Worm (Caenorhabditis elegans) whole organism, early embryonic: ENCODE results near the gene T05B4.9.

Experiments
- B0310.2 ChIP-seq: sonication (generic microtip); optimal IDR thresholded peaks from 2 replicates; lab custom pipeline; 2016; ENCODE audit warnings: mild to moderate bottlenecking, missing genetic modification characterization, missing compliant biosample characterization
- F13C5.2 ChIP-seq: sonication (generic microtip); optimal IDR thresholded peaks from 2 replicates; lab custom pipeline; 2017; ENCODE audit warnings: mild to moderate bottlenecking, missing genetic modification characterization, inconsistent platforms, missing compliant biosample characterization
- aly-1 ChIP-seq: sonication (generic microtip); optimal IDR thresholded peaks from 2 replicates; lab custom pipeline; 2016; ENCODE audit warnings: missing genetic modification characterization, missing compliant biosample characterization
- ama-1 ChIP-seq: fragments of 150-350 bp; optimal IDR thresholded peaks from 2 replicates; lab custom pipeline; 2014
- ceh-13 ChIP-seq: fragments of 200-800 bp; sonication (Bioruptor generic); optimal IDR thresholded peaks from 2 replicates; lab custom pipeline; 2018; ENCODE audit warnings: mild to moderate bottlenecking, missing genetic modification characterization, missing compliant biosample characterization
- ceh-36 ChIP-seq: sonication (generic microtip); optimal IDR thresholded peaks from 2 replicates; lab custom pipeline; 2016; ENCODE audit warnings: missing genetic modification characterization, inconsistent platforms, missing compliant biosample characterization
- ets-7 ChIP-seq: sonication (generic microtip); optimal IDR thresholded peaks from 2 replicates; lab custom pipeline; 2016; ENCODE audit warnings: missing genotype, missing genetic modification characterization, missing compliant biosample characterization
- flt-1 ChIP-seq: fragments of 200-800 bp; sonication (Bioruptor generic); IDR thresholded peaks from 2 replicates; pipeline ENCODE4 v1.3.6; 2022; ENCODE audit warnings: missing genetic modification characterization, missing compliant biosample characterization
- hmbx-1 ChIP-seq: sonication (generic microtip); optimal IDR thresholded peaks from 2 replicates; lab custom pipeline; 2016; ENCODE audit warnings: mild to moderate bottlenecking, missing genetic modification characterization, missing compliant biosample characterization
- hmg-4 ChIP-seq: fragments of 200-800 bp; sonication (Bioruptor generic); optimal IDR thresholded peaks from 2 replicates; lab custom pipeline; 2018; ENCODE audit warnings: mild to moderate bottlenecking, missing genetic modification characterization, missing compliant biosample characterization
- hnd-1 ChIP-seq: sonication (generic microtip); optimal IDR thresholded peaks from 2 replicates; lab custom pipeline; 2016; ENCODE audit warnings: missing genetic modification characterization, missing compliant biosample characterization
- pes-1 ChIP-seq: fragments of 200-800 bp; sonication (Bioruptor generic); IDR thresholded peaks from 2 replicates; pipeline ENCODE4 v1.3.6; 2022; ENCODE audit warnings: missing genetic modification reagents, missing genetic modification characterization, missing compliant biosample characterization
- scrt-1 ChIP-seq: fragments of 200-800 bp; sonication (Bioruptor generic); IDR thresholded peaks from 2 replicates; pipeline ENCODE4 v1.3.6; 2022; ENCODE audit warnings: missing genetic modification characterization, missing compliant biosample characterization
- sea-1 ChIP-seq: fragments of 200-800 bp; sonication (Bioruptor generic); conservative IDR thresholded peaks from 2 replicates; pipeline ENCODE4 v1.3.6; 2022; ENCODE audit warnings: missing genetic modification characterization, missing compliant biosample characterization
- tbx-11 ChIP-seq: fragments of 200-800 bp; sonication (Bioruptor generic); IDR thresholded peaks from 2 replicates; pipeline ENCODE4 v1.3.6; 2022; ENCODE audit warnings: missing genetic modification characterization, missing compliant biosample characterization
- tbx-37 ChIP-seq: fragments of 200-800 bp; sonication (Bioruptor generic); conservative IDR thresholded peaks from 2 replicates; pipeline ENCODE4 v1.3.6; 2022; ENCODE audit warnings: missing genetic modification reagents, missing genetic modification characterization, missing compliant biosample characterization
- tra-4 ChIP-seq: sonication (generic microtip); optimal IDR thresholded peaks from 2 replicates; lab custom pipeline; 2017; ENCODE audit warnings: missing genetic modification characterization, missing compliant biosample characterization

The T05B4.9 gene

DNA sequence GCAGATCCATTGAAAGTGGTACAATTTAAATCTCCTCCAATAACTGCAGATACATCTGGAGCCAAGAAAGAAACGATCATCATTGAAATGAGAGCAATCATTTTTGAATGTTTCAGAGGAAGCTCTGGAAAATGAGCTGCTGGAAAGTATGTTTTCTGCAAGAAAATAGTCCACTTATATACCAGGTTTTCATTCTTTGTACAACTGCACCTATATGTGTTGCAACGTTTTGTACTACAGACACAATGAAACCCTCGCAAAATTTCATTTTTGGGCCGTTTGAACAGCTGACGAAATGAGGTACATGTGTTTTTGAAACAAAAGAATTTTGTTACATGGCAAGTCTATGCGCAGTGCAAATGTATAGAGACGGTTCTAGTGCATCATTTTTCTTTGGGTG lies at the start of gene T05B4.9:
Gene T05B4.9, minus strand, starts transcription at position 101 of the 400 bp plus-strand sequence.
- TF ChIP-seq tra-4 (no peak), pes-1 (GFP tag; lab: Robert Waterston, UW) (no peak), tbx-11 (GFP tag; lab: Robert Waterston, UW) (no peak), F13C5.2 (tag; lab: Kevin White, UChicago) (no peak)

DNA sequence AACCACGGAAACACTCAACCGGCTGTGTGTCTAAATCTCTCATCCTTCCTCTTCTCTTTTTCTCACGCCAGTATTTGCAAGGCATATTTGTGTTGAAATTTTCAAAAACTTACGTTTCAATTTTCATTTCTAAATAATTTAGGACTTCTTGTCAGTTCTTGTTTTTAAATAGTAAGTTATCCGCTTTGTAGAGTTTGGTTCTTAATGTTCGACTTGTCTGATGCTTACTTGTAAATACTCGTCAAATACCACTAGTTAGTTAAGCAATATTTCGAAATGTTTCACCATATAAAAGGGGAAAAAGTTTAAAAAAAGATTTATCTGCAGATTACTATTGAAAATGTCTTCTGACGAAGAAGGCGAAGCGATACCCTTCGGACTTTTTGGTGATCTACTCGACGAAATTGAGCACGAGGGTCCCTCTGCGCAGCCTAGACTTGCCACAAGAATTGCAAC lies 46.3 kb upstream of the T05B4.9 start, which contains the start of gene Y45G5AM.3:
Gene Y45G5AM.3, plus strand, starts transcription at position 51 of the 456 bp plus-strand sequence.
- TF ChIP-seq F13C5.2 (tag; lab: Kevin White, UChicago) = no peak
- TF ChIP-seq pes-1 (GFP tag; lab: Robert Waterston, UW) = no peak
- no peak for TF ChIP-seq hnd-1 (tag; lab: Kevin White, UChicago)
- no peak for TF ChIP-seq tbx-11 (GFP tag; lab: Robert Waterston, UW)
- TF ChIP-seq ama-1 (lab: Kevin White, UChicago) = no peak
- no peak for TF ChIP-seq hmbx-1 (tag; lab: Kevin White, UChicago)
- TF ChIP-seq aly-1 (tag; lab: Kevin White, UChicago) = no peak
- no peak for TF ChIP-seq scrt-1

DNA sequence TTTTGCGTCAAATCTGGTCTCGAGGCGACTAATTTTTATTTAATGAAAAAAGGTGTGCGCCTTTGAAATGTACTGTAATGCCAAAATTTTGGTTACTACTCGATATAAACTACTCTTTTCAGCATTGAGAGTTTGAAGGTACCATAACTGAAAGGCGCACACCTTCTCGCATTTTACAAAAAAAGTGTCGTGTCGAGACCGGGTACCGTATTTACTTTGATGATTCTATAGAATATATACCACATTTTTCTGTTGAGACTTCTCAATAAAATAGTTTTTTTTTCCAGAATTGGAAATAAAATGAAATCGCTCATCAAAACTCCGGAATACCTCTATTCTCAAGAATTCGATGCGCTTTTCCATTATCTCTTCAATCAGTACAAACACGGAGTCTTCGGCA lies 44.7 kb upstream of the T05B4.9 start, which contains the start of gene Y45G5AM.4:
Gene Y45G5AM.4, plus strand, starts transcription at position 301 of the 400 bp plus-strand sequence.
- TF ChIP-seq tra-4 (no peak), ceh-36 (tag; lab: Kevin White, UChicago) (no peak), aly-1 (tag; lab: Kevin White, UChicago) (no peak), ama-1 (lab: Kevin White, UChicago) (no peak), flt-1 (no peak), F13C5.2 (tag; lab: Kevin White, UChicago) (no peak), hmg-4 (GFP tag; lab: Kevin White, UChicago) (no peak), ets-7 (tag; lab: Kevin White, UChicago) (no peak), tbx-11 (GFP tag; lab: Robert Waterston, UW) (no peak), tbx-37 (GFP tag; lab: Robert Waterston, UW) (no peak), scrt-1 (no peak)

DNA sequence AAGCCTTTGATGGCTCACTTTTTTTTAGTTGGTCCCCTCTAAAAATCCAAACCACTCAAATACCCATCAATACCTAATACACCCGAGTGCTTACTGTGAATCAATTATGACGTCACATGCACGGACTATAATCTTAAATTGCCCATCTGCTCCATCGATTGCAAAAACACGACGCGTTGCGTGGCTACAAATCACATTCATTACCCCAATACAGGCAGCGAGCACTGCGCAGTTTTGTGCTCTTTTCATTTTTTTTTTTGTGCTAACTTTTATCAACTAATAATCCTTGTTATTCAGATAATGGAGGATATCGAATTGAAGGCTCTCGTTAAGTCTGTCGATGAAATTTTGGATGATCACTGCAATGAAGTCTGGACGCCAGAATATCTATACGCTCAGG lies 41.9 kb upstream of the T05B4.9 start, which contains the start of gene Y45G5AM.5:
Gene Y45G5AM.5, plus strand, starts transcription at position 301 of the 400 bp plus-strand sequence.
- no peak for TF ChIP-seq ceh-36 (tag; lab: Kevin White, UChicago)
- TF ChIP-seq sea-1 (GFP tag; lab: Robert Waterston, UW) = no peak
- no peak for TF ChIP-seq tbx-11 (GFP tag; lab: Robert Waterston, UW)
- no peak for TF ChIP-seq ama-1 (lab: Kevin White, UChicago)
- TF ChIP-seq F13C5.2 (tag; lab: Kevin White, UChicago) = no peak
- no peak for TF ChIP-seq hmg-4 (GFP tag; lab: Kevin White, UChicago)
- TF ChIP-seq tbx-37 (GFP tag; lab: Robert Waterston, UW) = no peak
- no peak for TF ChIP-seq tra-4
- TF ChIP-seq flt-1 = no peak
- no peak for TF ChIP-seq ceh-13
- TF ChIP-seq hnd-1 (tag; lab: Kevin White, UChicago) = no peak
- no peak for TF ChIP-seq B0310.2 (tag; lab: Kevin White, UChicago)
- no peak for TF ChIP-seq scrt-1
- no peak for TF ChIP-seq pes-1 (GFP tag; lab: Robert Waterston, UW)

DNA sequence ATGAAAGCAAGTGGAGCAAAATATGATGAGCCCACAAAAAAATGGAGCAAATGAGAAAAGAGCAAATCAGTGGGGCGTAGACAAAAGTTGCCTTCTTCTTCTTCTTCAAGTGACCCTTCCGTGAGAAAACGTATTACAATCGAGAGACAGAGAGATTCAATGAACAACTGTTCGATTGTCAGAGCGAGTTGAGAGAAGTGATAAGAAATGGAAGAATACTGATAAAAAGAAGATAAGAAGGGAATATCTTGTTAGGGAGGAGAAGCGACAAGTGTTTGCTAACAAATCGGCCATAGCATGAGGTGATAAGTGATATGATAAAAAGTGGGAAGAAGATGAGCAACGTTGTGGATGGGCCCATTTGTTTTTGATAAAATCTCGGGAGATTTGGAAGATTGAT lies 39.1 kb upstream of the T05B4.9 start:
- TF ChIP-seq sea-1 (GFP tag; lab: Robert Waterston, UW) = no peak
- no peak for TF ChIP-seq F13C5.2 (tag; lab: Kevin White, UChicago)
- TF ChIP-seq ets-7 (tag; lab: Kevin White, UChicago) = no peak
- no peak for TF ChIP-seq scrt-1
- no peak for TF ChIP-seq B0310.2 (tag; lab: Kevin White, UChicago)
- no peak for TF ChIP-seq hmg-4 (GFP tag; lab: Kevin White, UChicago)
- TF ChIP-seq tbx-37 (GFP tag; lab: Robert Waterston, UW) = no peak
- TF ChIP-seq ceh-13 = no peak
- TF ChIP-seq hmbx-1 (tag; lab: Kevin White, UChicago) = no peak
- TF ChIP-seq pes-1 (GFP tag; lab: Robert Waterston, UW) = no peak
- no peak for TF ChIP-seq aly-1 (tag; lab: Kevin White, UChicago)
- TF ChIP-seq flt-1 = no peak
- no peak for TF ChIP-seq tbx-11 (GFP tag; lab: Robert Waterston, UW)
- no peak for TF ChIP-seq ceh-36 (tag; lab: Kevin White, UChicago)
- TF ChIP-seq ama-1 (lab: Kevin White, UChicago) = no peak

DNA sequence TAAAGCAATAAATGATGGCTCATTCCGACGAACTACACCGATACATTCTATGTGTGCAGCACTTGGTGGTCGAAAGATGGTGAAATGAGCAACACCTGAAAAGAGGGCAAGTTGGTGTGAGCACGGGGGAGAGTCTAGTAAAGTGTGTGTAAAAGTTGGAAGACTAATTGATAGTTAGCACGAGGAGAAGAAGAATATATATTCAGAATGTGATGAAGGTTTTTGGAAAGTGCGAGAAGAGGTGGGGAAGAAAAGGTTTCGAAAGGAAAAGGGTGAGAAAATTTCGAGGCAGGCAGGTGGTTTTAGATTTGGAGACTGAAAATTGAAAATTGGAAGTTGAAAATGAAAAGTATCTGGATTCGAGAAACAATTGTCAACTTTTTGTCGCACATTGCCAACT lies 34.0 kb upstream of the T05B4.9 start, which contains the start of gene Y45G5AM.6:
Gene Y45G5AM.6, minus strand, starts transcription at position 101 of the 400 bp plus-strand sequence.
- TF ChIP-seq hnd-1 (tag; lab: Kevin White, UChicago) = no peak

DNA sequence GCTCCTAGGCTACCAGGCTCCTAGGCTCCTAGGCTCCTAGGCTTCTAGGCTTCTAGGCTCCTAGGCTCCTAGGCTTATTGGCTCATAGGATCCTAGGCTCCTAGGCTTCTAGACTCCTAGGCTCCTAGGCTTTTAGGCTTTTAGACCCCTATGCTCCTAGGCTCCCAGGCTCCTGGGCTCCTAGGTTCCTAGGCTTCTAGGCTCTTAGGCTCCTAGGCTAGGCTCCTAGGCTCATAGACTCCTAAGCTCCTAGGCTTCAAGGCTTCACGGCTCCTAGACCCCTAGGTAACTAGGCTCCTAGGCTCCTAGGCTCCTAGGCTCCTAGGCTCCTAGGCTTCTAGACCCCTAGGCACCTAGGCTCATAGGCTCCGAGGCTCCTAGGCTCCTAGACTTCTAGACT lies 33.2 kb upstream of the T05B4.9 start:
- TF ChIP-seq tbx-37 (GFP tag; lab: Robert Waterston, UW) (no peak), ama-1 (lab: Kevin White, UChicago) (no peak), aly-1 (tag; lab: Kevin White, UChicago) (no peak)

DNA sequence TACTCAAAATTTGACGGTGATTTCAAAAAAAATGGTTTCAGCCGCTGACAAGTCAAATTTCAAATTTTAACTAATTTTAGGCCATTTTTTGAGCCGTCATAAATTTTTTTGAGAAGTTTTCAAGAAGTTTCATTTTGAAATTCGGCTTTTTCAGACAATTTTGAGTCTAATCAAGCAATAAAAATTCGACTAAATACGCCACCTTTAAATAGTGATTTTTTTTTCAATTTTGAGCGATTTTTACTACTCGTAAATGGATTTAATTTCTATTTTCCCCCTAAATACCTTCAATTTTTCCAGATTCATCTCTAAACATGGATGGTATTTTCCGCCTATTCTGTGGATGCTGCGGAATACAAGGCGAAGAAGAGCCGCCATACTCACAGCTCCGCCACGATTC lies 26.0 kb upstream of the T05B4.9 start, which contains the start of gene Y45G5AL.1:
Gene Y45G5AL.1, plus strand, starts transcription at position 301 of the 400 bp plus-strand sequence.
- TF ChIP-seq tra-4 = no peak
- no peak for TF ChIP-seq ama-1 (lab: Kevin White, UChicago)
- no peak for TF ChIP-seq hmg-4 (GFP tag; lab: Kevin White, UChicago)
- no peak for TF ChIP-seq F13C5.2 (tag; lab: Kevin White, UChicago)
- no peak for TF ChIP-seq pes-1 (GFP tag; lab: Robert Waterston, UW)
- TF ChIP-seq sea-1 (GFP tag; lab: Robert Waterston, UW) = no peak
- TF ChIP-seq tbx-11 (GFP tag; lab: Robert Waterston, UW) = no peak
